Fruit fly (Drosophila melanogaster): ENCODE measurements around the gene eIF5B.

Gene eIF5B

DNA sequence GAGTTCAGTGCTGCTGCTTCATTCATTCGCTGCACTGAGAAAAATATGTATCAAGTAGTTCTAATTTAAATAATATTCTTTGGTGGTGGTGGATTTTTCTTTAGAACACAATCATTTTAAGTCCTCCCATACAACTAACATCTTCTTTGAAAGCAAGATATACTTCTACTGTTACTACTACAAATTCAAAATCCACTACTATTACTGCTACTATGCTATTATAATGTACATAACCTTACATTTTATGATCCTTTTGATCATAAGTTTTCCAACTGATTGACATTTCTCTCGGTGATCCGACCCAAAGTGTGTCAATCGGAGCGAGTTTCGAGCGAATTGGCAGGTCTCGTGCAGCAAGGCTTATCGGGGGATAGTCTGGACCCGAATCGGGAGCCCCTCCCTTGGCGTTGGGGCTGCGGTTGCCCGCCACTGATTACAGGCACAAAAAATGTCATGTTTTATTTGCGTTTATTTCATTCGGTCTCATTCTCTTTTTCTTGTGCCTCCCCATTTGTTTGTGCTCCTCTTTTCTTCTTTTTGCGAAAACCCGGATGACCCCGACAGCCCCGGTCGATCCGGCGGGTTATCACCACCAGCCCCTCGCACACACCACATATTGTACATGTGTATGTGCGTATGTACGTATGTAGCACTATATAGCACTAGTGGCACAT is 61.4 kb downstream of the eIF5B start (continued):
- TF ChIP-seq CG8632 (GFP tag; optimal IDR thresholded peaks at IDR 0.05) (peak; percentile 86), topi (GFP tag; optimal IDR thresholded peaks at IDR 0.05) (peak; percentile 89), achi (GFP tag; optimal IDR thresholded peaks at IDR 0.05) (peak; percentile 86), CG6792 (GFP tag; optimal IDR thresholded peaks at IDR 0.05) (peak; percentile 88), CG7368 (GFP tag; optimal IDR thresholded peaks at IDR 0.05) (peak; percentile 71), Ets21C (GFP tag; optimal IDR thresholded peaks at IDR 0.05) (peak; percentile 79), esn (GFP tag; optimal IDR thresholded peaks at IDR 0.05) (peak; percentile 90), Lpt (GFP tag; optimal IDR thresholded peaks at IDR 0.05) (peak; percentile 89), CG11902 (GFP tag; optimal IDR thresholded peaks at IDR 0.05) (peak; percentile 82), Sox14 (GFP tag; optimal IDR thresholded peaks at IDR 0.05) (peak; percentile 89), CG4318 (GFP tag; optimal IDR thresholded peaks at IDR 0.05) (peak; percentile 84), Ets96B (tag; optimal IDR thresholded peaks at IDR 0.05) (peak; percentile 87), spab (GFP tag; optimal IDR thresholded peaks at IDR 0.05) (peak; percentile 74), CG31627 (GFP tag; optimal IDR thresholded peaks at IDR 0.05) (peak; percentile 91), CG11762 (GFP tag; optimal IDR thresholded peaks at IDR 0.05; ENCODE audit: insufficient read depth) (peak; percentile 81), fd59A (GFP tag; optimal IDR thresholded peaks at IDR 0.05) (peak; percentile 75), OdsH (GFP tag; optimal IDR thresholded peaks at IDR 0.05) (peak; percentile 89), CG8319 (GFP tag; optimal IDR thresholded peaks at IDR 0.05) (peak; percentile 79), Smox (GFP tag; optimal IDR thresholded peaks at IDR 0.05) (peak; percentile 84), net (GFP tag; optimal IDR thresholded peaks at IDR 0.05) (peak; percentile 85), Hr4 (GFP tag; optimal IDR thresholded peaks at IDR 0.05) (peak; percentile 90), CG32006 (GFP tag; optimal IDR thresholded peaks at IDR 0.05) (peak; percentile 93), Sox15 (GFP tag; optimal IDR thresholded peaks at IDR 0.05) (peak; percentile 84), Hr38 (GFP tag; optimal IDR thresholded peaks at IDR 0.05) (no peak), Eip75B (GFP tag; optimal IDR thresholded peaks at IDR 0.05) (peak; percentile 91), CG3919 (GFP tag; optimal IDR thresholded peaks at IDR 0.05) (peak; percentile 90)

DNA sequence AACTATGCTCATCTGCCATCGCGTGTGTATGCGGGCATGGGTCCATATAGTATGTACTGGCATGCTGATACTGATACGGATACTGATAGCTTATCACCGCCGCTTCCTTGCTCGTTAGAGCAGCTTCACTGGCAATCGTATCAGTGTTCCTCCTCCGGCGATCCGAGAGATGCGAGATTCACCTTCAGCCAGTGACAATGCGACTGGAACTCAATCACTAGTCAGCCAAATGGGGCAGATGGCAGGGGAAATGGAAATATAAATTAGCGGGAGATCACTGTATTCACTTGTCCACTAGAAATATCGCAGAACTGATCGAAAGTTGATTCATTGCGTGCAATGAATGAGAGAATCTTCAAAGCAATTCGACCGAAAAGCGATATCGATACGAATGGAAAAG is 62.3 kb downstream of the eIF5B start:
- TF ChIP-seq svp (GFP tag): peak; percentile 85
- no peak for TF ChIP-seq dsx (GFP tag; optimal IDR thresholded peaks at IDR 0.05; ENCODE audit: poor library complexity, severe bottlenecking)

DNA sequence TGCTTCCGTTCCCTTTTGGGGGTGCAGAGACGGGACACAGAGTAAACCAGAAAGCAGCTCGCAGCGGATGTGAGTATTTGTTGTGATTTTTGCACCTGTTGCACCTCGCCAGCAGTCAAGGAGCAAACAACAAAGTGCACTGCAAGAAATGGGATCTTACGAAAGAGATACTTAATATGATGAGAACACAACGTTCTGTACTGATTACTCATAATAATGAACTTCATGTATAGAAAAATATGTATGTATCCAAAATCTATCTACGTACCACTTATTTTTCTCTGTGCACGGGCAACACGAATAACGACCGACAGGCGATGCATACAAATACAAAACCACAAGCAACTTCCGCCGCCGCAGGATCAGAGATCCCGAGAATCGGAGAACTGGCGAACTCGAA is 62.9 kb downstream of the eIF5B start:
- TF ChIP-seq Lpt (GFP tag; optimal IDR thresholded peaks at IDR 0.05): peak; percentile 82
- TF ChIP-seq CG10631 (GFP tag; optimal IDR thresholded peaks at IDR 0.05): peak; percentile 84
- peak; percentile 89 for TF ChIP-seq spab (GFP tag; optimal IDR thresholded peaks at IDR 0.05)
- TF ChIP-seq Sox102F (GFP tag; optimal IDR thresholded peaks at IDR 0.05): peak; percentile 92
- peak; percentile 81 for TF ChIP-seq CG8319 (GFP tag; optimal IDR thresholded peaks at IDR 0.05)
- peak; percentile 97 for TF ChIP-seq Eip78C (GFP tag)
- TF ChIP-seq CG6163 (GFP tag; IDR thresholded peaks at IDR 0.05): peak; percentile 93
- peak; percentile 75 for TF ChIP-seq Blimp-1 (GFP tag; optimal IDR thresholded peaks at IDR 0.05)
- peak; percentile 82 for TF ChIP-seq CG6792 (GFP tag; optimal IDR thresholded peaks at IDR 0.05)
- peak; percentile 84 for TF ChIP-seq CG6854 (GFP tag; optimal IDR thresholded peaks at IDR 0.05)
- TF ChIP-seq CG6808 (GFP tag; optimal IDR thresholded peaks at IDR 0.05): peak; percentile 90
- TF ChIP-seq CG15336 (GFP tag; IDR thresholded peaks at IDR 0.05): peak; percentile 68
- peak; percentile 90 for TF ChIP-seq svp (GFP tag)
- TF ChIP-seq CG34406 (GFP tag; optimal IDR thresholded peaks at IDR 0.05): peak; percentile 83
- TF ChIP-seq OdsH (GFP tag; optimal IDR thresholded peaks at IDR 0.05): peak; percentile 89
- peak; percentile 89 for TF ChIP-seq pdm3 (GFP tag; optimal IDR thresholded peaks at IDR 0.05)
- TF ChIP-seq fd59A (GFP tag; optimal IDR thresholded peaks at IDR 0.05): peak; percentile 89
- TF ChIP-seq CG31627 (GFP tag; optimal IDR thresholded peaks at IDR 0.05): peak; percentile 90
- TF ChIP-seq esn (GFP tag; optimal IDR thresholded peaks at IDR 0.05): peak; percentile 93
- TF ChIP-seq dac (GFP tag; optimal IDR thresholded peaks at IDR 0.05): peak; percentile 37
- peak; percentile 93 for TF ChIP-seq Met (GFP tag; optimal IDR thresholded peaks at IDR 0.05)
- TF ChIP-seq Eip75B (GFP tag; optimal IDR thresholded peaks at IDR 0.05): peak; percentile 90
- TF ChIP-seq CG7368 (GFP tag; optimal IDR thresholded peaks at IDR 0.05): peak; percentile 86
- no peak for TF ChIP-seq fkh (GFP tag; optimal IDR thresholded peaks at IDR 0.05)
- peak; percentile 74 to 86 for TF ChIP-seq salr (GFP tag; optimal IDR thresholded peaks at IDR 0.05)
- peak; percentile 82 for TF ChIP-seq CG11762 (GFP tag; optimal IDR thresholded peaks at IDR 0.05; ENCODE audit: insufficient read depth)
- TF ChIP-seq CG6276 (GFP tag; optimal IDR thresholded peaks at IDR 0.05): peak; percentile 54
- peak; percentile 79 for TF ChIP-seq Sox15 (GFP tag; optimal IDR thresholded peaks at IDR 0.05)
- TF ChIP-seq CG10669 (GFP tag; optimal IDR thresholded peaks at IDR 0.05): peak; percentile 90
- TF ChIP-seq CG8632 (GFP tag; optimal IDR thresholded peaks at IDR 0.05): peak; percentile 85
- TF ChIP-seq CG9139 (GFP tag; optimal IDR thresholded peaks at IDR 0.05): peak; percentile 89
- TF ChIP-seq CG11902 (GFP tag; optimal IDR thresholded peaks at IDR 0.05): peak; percentile 79
